Fruit fly (Drosophila melanogaster) whole organism, pupa: ENCODE measurements around the gene p24-1.
A peak's percentile ranks its signal among the peaks of the same experiment; 100 is the strongest.

ENCODE experiments used
- CG10348 ChIP-seq: fragments of 200-800 bp; sonication (Bioruptor generic); IDR thresholded peaks from 2 replicates; pipeline ENCODE4 v1.3.6; 2022; ENCODE audit warnings: missing biosample characterization, missing genetic modification characterization
- CG12605 ChIP-seq: fragments of 200-800 bp; sonication (Bioruptor generic); IDR thresholded peaks from 2 replicates; pipeline ENCODE4 v1.3.6; 2022; ENCODE audit warnings: missing biosample characterization, missing genetic modification characterization
- CG13204 ChIP-seq: fragments of 200-800 bp; sonication (Bioruptor generic); optimal IDR thresholded peaks from 2 replicates; lab custom pipeline; 2018; ENCODE audit warnings: missing biosample characterization, mild to moderate bottlenecking, missing genetic modification characterization, moderate library complexity
- CG14655 ChIP-seq: fragments of 200-800 bp; sonication (Bioruptor generic); optimal IDR thresholded peaks from 3 replicates; lab custom pipeline; 2017; ENCODE audit warnings: mild to moderate bottlenecking, missing biosample characterization, missing genetic modification reagents, missing genetic modification characterization
- CG15710 ChIP-seq: fragments of 200-800 bp; sonication (Bioruptor generic); optimal IDR thresholded peaks from 2 replicates; lab custom pipeline; 2018; ENCODE audit warnings: missing biosample characterization, mild to moderate bottlenecking, missing genetic modification characterization, moderate library complexity
- CG17806 ChIP-seq: fragments of 200-800 bp; sonication (Bioruptor generic); optimal IDR thresholded peaks from 2 replicates; lab custom pipeline; 2018; ENCODE audit warnings: missing biosample characterization, mild to moderate bottlenecking, missing genetic modification characterization, moderate library complexity
- CG32121 ChIP-seq: fragments of 200-800 bp; sonication (Bioruptor generic); IDR thresholded peaks from 2 replicates; pipeline ENCODE4 v1.3.6; 2022; ENCODE audit warnings: missing biosample characterization, missing genetic modification characterization
- CG34367 ChIP-seq: fragments of 200-800 bp; sonication (Bioruptor generic); optimal IDR thresholded peaks from 2 replicates; lab custom pipeline; 2018; ENCODE audit warnings: missing biosample characterization, mild to moderate bottlenecking, missing genetic modification characterization
- CG4496 ChIP-seq: fragments of 200-800 bp; sonication (Bioruptor generic); IDR thresholded peaks from 3 replicates; pipeline ENCODE4 v1.3.6; 2022; ENCODE audit warnings: missing biosample characterization, missing genetic modification characterization
- CG8159 ChIP-seq: fragments of 200-800 bp; sonication (Bioruptor generic); optimal IDR thresholded peaks from 3 replicates; lab custom pipeline; 2018; ENCODE audit warnings: missing biosample characterization, mild to moderate bottlenecking, missing genetic modification characterization, moderate library complexity
- CG8301 ChIP-seq: fragments of 200-800 bp; sonication (Bioruptor generic); optimal IDR thresholded peaks from 2 replicates; lab custom pipeline; 2018; ENCODE audit warnings: missing biosample characterization, mild to moderate bottlenecking, missing genetic modification characterization
- CG9948 ChIP-seq: fragments of 200-800 bp; sonication (Bioruptor generic); optimal IDR thresholded peaks from 2 replicates; lab custom pipeline; 2018; ENCODE audit warnings: missing biosample characterization, mild to moderate bottlenecking, missing genetic modification characterization, moderate library complexity
- D1 ChIP-seq: fragments of 200-800 bp; sonication (Bioruptor generic); optimal IDR thresholded peaks from 2 replicates; lab custom pipeline; 2018; ENCODE audit warnings: missing biosample characterization, mild to moderate bottlenecking, missing genetic modification characterization, moderate library complexity
- EcR ChIP-seq: fragments of 200-800 bp; sonication (Bioruptor generic); optimal IDR thresholded peaks from 3 replicates; lab custom pipeline; 2019; ENCODE audit warnings: missing biosample characterization, missing genetic modification characterization, mild to moderate bottlenecking, moderate library complexity, missing genetic modification reagents
- Ets98B ChIP-seq: fragments of 200-800 bp; sonication (Bioruptor generic); IDR thresholded peaks from 2 replicates; pipeline ENCODE4 v1.3.6; 2022; ENCODE audit warnings: missing biosample characterization, missing genetic modification characterization
- Pif1A ChIP-seq: fragments of 200-800 bp; sonication (Bioruptor generic); optimal IDR thresholded peaks from 3 replicates; lab custom pipeline; 2016; ENCODE audit warnings: missing biosample characterization, missing genetic modification characterization
- Pif1B ChIP-seq: fragments of 200-800 bp; sonication (Bioruptor generic); optimal IDR thresholded peaks from 3 replicates; lab custom pipeline; 2016; ENCODE audit warnings: missing biosample characterization, missing genetic modification characterization
- Snoo ChIP-seq: fragments of 200-800 bp; sonication (Bioruptor generic); optimal IDR thresholded peaks from 3 replicates; lab custom pipeline; 2017; ENCODE audit warnings: missing biosample characterization, mild to moderate bottlenecking, missing genetic modification characterization, inconsistent platforms
- fd96Ca ChIP-seq: fragments of 200-800 bp; sonication (Bioruptor generic); IDR thresholded peaks from 3 replicates; pipeline ENCODE4 v1.3.6; 2022; ENCODE audit warnings: missing biosample characterization, missing genetic modification characterization
- gl ChIP-seq: fragments of 200-800 bp; sonication (Bioruptor generic); optimal IDR thresholded peaks from 2 replicates; lab custom pipeline; 2018; ENCODE audit warnings: missing biosample characterization, mild to moderate bottlenecking, missing genetic modification characterization
- rn ChIP-seq: fragments of 200-800 bp; sonication (Bioruptor generic); IDR thresholded peaks from 2 replicates; pipeline ENCODE4 v1.3.6; 2022; ENCODE audit warnings: missing biosample characterization, missing genetic modification characterization

Gene p24-1

dm6 chrX:11817183-11817972 lies 35.0 kb downstream of the p24-1 start:
- TF ChIP-seq gl (tag; lab: Kevin White, UChicago) = peak; percentile 19
- TF ChIP-seq CG34367 (tag; lab: Kevin White, UChicago) = no peak
- TF ChIP-seq CG14655 = no peak
- peak; percentile 48; the same call in 1 of the 3 replicates for TF ChIP-seq fd96Ca
- no peak for TF ChIP-seq CG10348
- TF ChIP-seq rn (GFP tag; lab: Robert Waterston, UW) = no peak
- TF ChIP-seq D1 (tag; lab: Kevin White, UChicago) = no peak
- peak; percentile 22; the same call in 1 of the 2 replicates for TF ChIP-seq Ets98B
- peak; percentile 22 for TF ChIP-seq CG13204 (GFP tag; lab: Kevin White, UChicago)
- 0 out of 2 replicates have a peak, but pooled peaks have one; percentile 6 for TF ChIP-seq CG12605 (GFP tag; lab: Robert Waterston, UW)
- TF ChIP-seq CG8159 (tag; lab: Kevin White, UChicago) = no peak
- TF ChIP-seq CG15710 (tag; lab: Kevin White, UChicago) = no peak
- TF ChIP-seq, all 21 proteins: peak for 5

DNA sequence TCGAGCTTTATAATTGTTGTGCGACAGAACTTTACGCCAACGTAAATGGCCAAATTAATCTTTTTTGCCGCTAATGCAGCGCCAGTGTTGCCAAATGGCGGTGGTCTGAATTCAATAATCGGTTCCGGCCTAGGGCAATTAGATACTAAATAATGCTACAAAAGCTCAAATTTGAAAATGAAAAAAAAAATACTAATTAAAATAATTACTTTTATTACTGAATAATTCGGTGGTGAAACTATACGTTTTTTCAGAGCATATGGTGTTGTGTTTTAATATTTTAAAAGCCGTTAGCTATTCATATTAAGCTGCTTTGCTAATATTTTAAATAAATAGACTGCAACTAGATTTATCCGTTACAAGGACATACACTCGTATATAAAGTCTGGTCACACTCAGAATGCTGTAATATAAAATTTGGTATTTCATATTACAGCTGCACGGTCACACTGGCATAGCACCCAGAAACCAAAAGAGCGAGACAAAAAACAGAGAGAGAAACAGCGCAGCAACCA lies 35.8 kb downstream of the p24-1 start, which contains the start of the genes CG1578 and rudhira:
Gene CG1578, minus strand, starts transcription at position 118 of the 515 bp plus-strand sequence.
Gene rudhira, plus strand, starts transcription at position 465 of the 515 bp plus-strand sequence.
- TF ChIP-seq EcR (no peak), CG4496 (GFP tag; lab: Robert Waterston, UW) (no peak), CG10348 (no peak)

dm6 chrX:11815356-11816270 lies 36.7 kb downstream of the p24-1 start:
- no peak for TF ChIP-seq D1 (tag; lab: Kevin White, UChicago)
- TF ChIP-seq EcR = no peak
- TF ChIP-seq CG15710 (tag; lab: Kevin White, UChicago) = no peak
- no peak for TF ChIP-seq CG8301 (tag; lab: Kevin White, UChicago)
- no peak for TF ChIP-seq Pif1A (GFP tag; lab: Kevin White, UChicago)
- TF ChIP-seq CG4496 (GFP tag; lab: Robert Waterston, UW) = peak; percentile 33; the same call in 1 of the 3 replicates
- TF ChIP-seq CG14655 = peak; percentile 1

DNA sequence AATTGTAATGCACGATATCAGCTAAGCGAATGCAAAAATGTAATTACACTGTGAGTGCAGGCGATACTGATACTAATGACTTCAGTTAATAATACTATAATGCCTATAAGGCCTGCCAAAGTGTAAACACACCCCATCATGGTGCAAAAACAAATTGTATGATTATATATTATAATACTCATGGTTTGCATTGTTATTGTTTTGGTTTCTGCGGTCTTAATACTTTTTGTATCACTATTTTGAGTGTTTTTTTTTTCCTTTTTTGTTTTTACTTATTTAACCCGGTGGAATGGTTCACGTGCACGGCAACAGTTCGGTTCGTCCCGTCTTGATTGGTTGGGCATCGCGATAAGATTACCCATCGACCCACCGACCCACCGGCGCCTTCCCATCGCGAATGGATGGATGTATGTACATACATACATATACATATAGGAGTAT lies 38.6 kb downstream of the p24-1 start:
- no peak for TF ChIP-seq Pif1B
- TF ChIP-seq CG34367 (tag; lab: Kevin White, UChicago) = no peak
- TF ChIP-seq CG4496 (GFP tag; lab: Robert Waterston, UW) = no peak
- TF ChIP-seq EcR = peak; percentile 26
- TF ChIP-seq CG8159 (tag; lab: Kevin White, UChicago) = no peak
- no peak for TF ChIP-seq CG32121 (GFP tag; lab: Robert Waterston, UW)
- no peak for TF ChIP-seq CG13204 (GFP tag; lab: Kevin White, UChicago)

DNA sequence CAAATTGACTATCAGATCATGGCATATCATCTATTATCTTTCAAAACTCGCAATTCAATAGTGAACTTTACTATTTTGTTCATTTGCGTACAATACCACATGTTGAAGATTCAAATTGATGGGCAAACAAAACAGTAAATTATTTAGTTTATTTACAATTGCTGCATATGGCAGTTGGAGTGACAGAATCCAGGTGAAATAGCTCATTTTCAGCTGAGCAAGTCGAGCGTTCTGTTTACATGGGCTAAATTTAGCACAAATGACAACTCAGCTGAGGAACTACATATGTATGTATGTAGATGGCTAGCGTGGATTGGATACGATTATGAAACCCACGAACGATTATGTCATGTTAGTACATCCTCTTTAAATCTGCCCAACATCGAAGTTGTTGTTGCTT lies 39.5 kb downstream of the p24-1 start:
- no peak for TF ChIP-seq gl (tag; lab: Kevin White, UChicago)
- TF ChIP-seq fd96Ca = no peak
- no peak for TF ChIP-seq Snoo
- TF ChIP-seq CG9948 (tag; lab: Kevin White, UChicago) = no peak
- no peak for TF ChIP-seq Pif1B
- no peak for TF ChIP-seq EcR
- no peak for TF ChIP-seq CG32121 (GFP tag; lab: Robert Waterston, UW)
- TF ChIP-seq CG17806 (tag; lab: Kevin White, UChicago) = no peak
- no peak for TF ChIP-seq CG4496 (GFP tag; lab: Robert Waterston, UW)

dm6 chrX:11806867-11807747 lies 45.2 kb downstream of the p24-1 start, which contains the start of gene Hsc70-3:
TSS of gene Hsc70-3 (minus strand) at chrX:11807117.
- peak; percentile 7 for TF ChIP-seq gl (tag; lab: Kevin White, UChicago)
- TF ChIP-seq EcR = peak; percentile 31
- TF ChIP-seq CG9948 (tag; lab: Kevin White, UChicago) = no peak
- TF ChIP-seq CG10348 = no peak
- TF ChIP-seq CG12605 (GFP tag; lab: Robert Waterston, UW) = peak; percentile 42; the same call in 1 of the 2 replicates
- no peak for TF ChIP-seq CG15710 (tag; lab: Kevin White, UChicago)
- TF ChIP-seq CG32121 (GFP tag; lab: Robert Waterston, UW) = no peak
- no peak for TF ChIP-seq D1 (tag; lab: Kevin White, UChicago)
- no peak for TF ChIP-seq CG13204 (GFP tag; lab: Kevin White, UChicago)
- TF ChIP-seq Ets98B = peak; percentile 52
- no peak; the same call in 2 of the 3 replicates for TF ChIP-seq fd96Ca
- TF ChIP-seq Pif1A (GFP tag; lab: Kevin White, UChicago) = peak; percentile 37
- TF ChIP-seq Snoo = peak; percentile 4
- TF ChIP-seq rn (GFP tag; lab: Robert Waterston, UW) = no peak
- TF ChIP-seq CG17806 (tag; lab: Kevin White, UChicago) = no peak
- no peak for TF ChIP-seq CG34367 (tag; lab: Kevin White, UChicago)
- peak; percentile 5 for TF ChIP-seq CG14655
- TF ChIP-seq CG4496 (GFP tag; lab: Robert Waterston, UW) = peak; percentile 45; the same call in 1 of the 3 replicates
- TF ChIP-seq CG8301 (tag; lab: Kevin White, UChicago) = no peak
- peak; percentile 44 for TF ChIP-seq Pif1B
- TF ChIP-seq CG8159 (tag; lab: Kevin White, UChicago) = no peak
